Worm (Caenorhabditis elegans) whole organism, young adult: ENCODE results near the gene ZK1240.1.

Experiments
- B0035.1 ChIP-seq: sonication (generic microtip); optimal IDR thresholded peaks from 2 replicates; lab custom pipeline; 2016; ENCODE audit warnings: missing genetic modification characterization, mild to moderate bottlenecking, missing compliant biosample characterization, missing genotype, missing genetic modification reagents
- Y79H2A.3 ChIP-seq: fragments of 200-800 bp; sonication (Bioruptor generic); conservative IDR thresholded peaks from 2 replicates; pipeline ENCODE4 v1.3.6; 2022; ENCODE audit warnings: missing genetic modification reagents, missing genetic modification characterization, missing compliant biosample characterization
- attf-3 ChIP-seq: fragments of 200-800 bp; sonication (Bioruptor generic); conservative IDR thresholded peaks from 2 replicates; pipeline ENCODE4 v1.3.6; 2022; ENCODE audit warnings: missing genetic modification reagents, missing genetic modification characterization, missing compliant biosample characterization
- ceh-79 ChIP-seq: sonication (generic microtip); optimal IDR thresholded peaks from 2 replicates; lab custom pipeline; 2017; ENCODE audit warnings: mild to moderate bottlenecking, missing genetic modification characterization, missing compliant biosample characterization
- lin-26 ChIP-seq: fragments of 200-800 bp; sonication (Bioruptor generic); IDR thresholded peaks from 2 replicates; pipeline ENCODE4 v1.3.6; 2022; ENCODE audit warnings: missing genetic modification reagents, missing genetic modification characterization, missing compliant biosample characterization
- nfya-1 ChIP-seq: sonication (generic microtip); optimal IDR thresholded peaks from 2 replicates; lab custom pipeline; 2017; ENCODE audit warnings: antibody characterized with exemption, missing compliant biosample characterization, missing genetic modification characterization, borderline replicate concordance; ENCODE audit not compliant: insufficient read depth
- nhr-27 ChIP-seq: fragments of 200-800 bp; sonication (Bioruptor generic); optimal IDR thresholded peaks from 2 replicates; lab custom pipeline; 2018; ENCODE audit warnings: mild to moderate bottlenecking, missing genetic modification characterization, moderate library complexity, missing compliant biosample characterization
- pha-4 ChIP-seq: fragments of 150-350 bp; sonication (generic microtip); optimal IDR thresholded peaks from 2 replicates; lab custom pipeline; 2014; ENCODE audit warnings: missing biosample characterization, missing genetic modification reagents, missing genetic modification characterization
- rpc-1 ChIP-seq, 2 experiments: fragments of 150-350 bp in 1 of 2; sonication (generic microtip) in 1 of 2; optimal IDR thresholded peaks; 2 replicates each; lab custom pipeline; 2014 to 2018; ENCODE audit warnings: missing biosample characterization in 1 of 2, missing genetic modification characterization in 1 of 2, missing genetic modification reagents in 1 of 2, missing genotype in 1 of 2
- snpc-1.1 ChIP-seq: sonication (generic microtip); optimal IDR thresholded peaks from 2 replicates; lab custom pipeline; 2017; ENCODE audit warnings: missing genetic modification characterization, mild to moderate bottlenecking, missing compliant biosample characterization, antibody characterized with exemption, moderate library complexity, missing genotype, missing genetic modification reagents; ENCODE audit not compliant: insufficient read depth
- snpc-4 ChIP-seq, 5 experiments: fragments of 150-350 bp in 1 of 5; sonication (generic microtip) in 4 of 5; optimal IDR thresholded peaks; 2 replicates each; lab custom pipeline; 2014 to 2018; ENCODE audit warnings: missing genetic modification characterization in 5 of 5, missing biosample characterization in 3 of 5, antibody characterized with exemption in 2 of 5, mild to moderate bottlenecking in 2 of 5, missing compliant biosample characterization in 2 of 5, missing genotype in 2 of 5, moderate library complexity in 2 of 5, missing genetic modification reagents in 1 of 5
- unc-62 ChIP-seq: fragments of 150-350 bp; optimal IDR thresholded peaks from 2 replicates; lab custom pipeline; 2014; ENCODE audit warnings: missing biosample characterization, missing genetic modification reagents, missing genetic modification characterization
- ztf-28 ChIP-seq: fragments of 200-800 bp; sonication (Bioruptor generic); IDR thresholded peaks from 2 replicates; pipeline ENCODE4 v1.3.6; 2022; ENCODE audit warnings: missing genetic modification reagents, missing genetic modification characterization, missing compliant biosample characterization

- TF ChIP-seq attf-3 (GFP tag; lab: Robert Waterston, UW) (no peak), Y79H2A.3 (GFP tag; lab: Robert Waterston, UW) (no peak), ztf-28 (GFP tag; lab: Robert Waterston, UW) (no peak), nhr-27 (no peak), nfya-1 (tag; lab: Kevin White, UChicago) (no peak), rpc-1 (optimal IDR thresholded peaks at IDR 0.05; lab: Kevin White, UChicago) (no peak), rpc-1 (tag; optimal IDR thresholded peaks at IDR 0.05; lab: Kevin White, UChicago) (no peak), unc-62 (GFP tag; lab: Kevin White, UChicago) (no peak), ceh-79 (no peak), snpc-4 (GFP tag; optimal IDR thresholded peaks at IDR 0.05; lab: Kevin White, UChicago) (no peak), snpc-4 (tag; optimal IDR thresholded peaks at IDR 0.05; lab: Kevin White, UChicago) (no peak), B0035.1 (no peak), snpc-1.1 (tag; lab: Kevin White, UChicago) (no peak), lin-26 (GFP tag; lab: Robert Waterston, UW) (no peak), pha-4 (tag; lab: Kevin White, UChicago) (no peak)
Observed at ce11 chrII:2372090-2372489, 42.9 kb downstream of the ZK1240.1 start, which contains the start of gene F16G10.3.
